Worm (Caenorhabditis elegans) whole organism, early embryonic: ENCODE data around the gene srv-22.

Experiments
- B0310.2 ChIP-seq: sonication (generic microtip); optimal IDR thresholded peaks from 2 replicates; lab custom pipeline; 2016; ENCODE audit warnings: mild to moderate bottlenecking, missing genetic modification characterization, missing compliant biosample characterization
- F13C5.2 ChIP-seq: sonication (generic microtip); optimal IDR thresholded peaks from 2 replicates; lab custom pipeline; 2017; ENCODE audit warnings: mild to moderate bottlenecking, missing genetic modification characterization, inconsistent platforms, missing compliant biosample characterization
- aly-1 ChIP-seq: sonication (generic microtip); optimal IDR thresholded peaks from 2 replicates; lab custom pipeline; 2016; ENCODE audit warnings: missing genetic modification characterization, missing compliant biosample characterization
- ama-1 ChIP-seq: fragments of 150-350 bp; optimal IDR thresholded peaks from 2 replicates; lab custom pipeline; 2014
- ceh-13 ChIP-seq: fragments of 200-800 bp; sonication (Bioruptor generic); optimal IDR thresholded peaks from 2 replicates; lab custom pipeline; 2018; ENCODE audit warnings: mild to moderate bottlenecking, missing genetic modification characterization, missing compliant biosample characterization
- flt-1 ChIP-seq: fragments of 200-800 bp; sonication (Bioruptor generic); IDR thresholded peaks from 2 replicates; pipeline ENCODE4 v1.3.6; 2022; ENCODE audit warnings: missing genetic modification characterization, missing compliant biosample characterization
- hmbx-1 ChIP-seq: sonication (generic microtip); optimal IDR thresholded peaks from 2 replicates; lab custom pipeline; 2016; ENCODE audit warnings: mild to moderate bottlenecking, missing genetic modification characterization, missing compliant biosample characterization
- hmg-4 ChIP-seq: fragments of 200-800 bp; sonication (Bioruptor generic); optimal IDR thresholded peaks from 2 replicates; lab custom pipeline; 2018; ENCODE audit warnings: mild to moderate bottlenecking, missing genetic modification characterization, missing compliant biosample characterization
- hnd-1 ChIP-seq: sonication (generic microtip); optimal IDR thresholded peaks from 2 replicates; lab custom pipeline; 2016; ENCODE audit warnings: missing genetic modification characterization, missing compliant biosample characterization
- scrt-1 ChIP-seq: fragments of 200-800 bp; sonication (Bioruptor generic); IDR thresholded peaks from 2 replicates; pipeline ENCODE4 v1.3.6; 2022; ENCODE audit warnings: missing genetic modification characterization, missing compliant biosample characterization
- tbx-37 ChIP-seq: fragments of 200-800 bp; sonication (Bioruptor generic); conservative IDR thresholded peaks from 2 replicates; pipeline ENCODE4 v1.3.6; 2022; ENCODE audit warnings: missing genetic modification reagents, missing genetic modification characterization, missing compliant biosample characterization

DNA sequence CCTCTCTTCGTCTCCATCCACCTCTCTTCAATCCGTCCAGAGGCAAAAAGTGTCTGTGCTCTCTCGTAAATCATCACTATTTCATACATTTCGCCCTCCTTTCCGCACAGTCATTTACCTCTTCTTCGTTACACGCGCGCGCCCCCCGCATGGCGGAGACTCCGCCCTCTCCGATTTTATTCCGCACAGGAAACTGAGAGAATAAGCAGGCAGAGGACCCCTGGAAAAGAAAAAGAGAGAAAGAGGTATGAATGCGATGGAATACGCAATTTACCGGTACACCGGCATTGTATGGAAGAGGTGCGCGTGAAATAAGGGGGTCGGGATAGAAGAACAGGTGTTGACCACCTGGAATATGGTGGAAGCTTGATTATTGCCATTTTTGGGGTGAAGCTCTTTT lies 19.0 kb downstream of the srv-22 start:
- peak; percentile 41 for TF ChIP-seq B0310.2
- TF ChIP-seq ama-1 (lab: Kevin White, UChicago), result no peak
- no peak for TF ChIP-seq flt-1 (GFP tag; lab: Robert Waterston, UW)
- TF ChIP-seq aly-1 (tag; lab: Kevin White, UChicago), result no peak
- no peak for TF ChIP-seq hmg-4 (GFP tag; lab: Kevin White, UChicago)
- TF ChIP-seq ceh-13, result no peak
- TF ChIP-seq hmbx-1 (tag; lab: Kevin White, UChicago), result no peak
- TF ChIP-seq F13C5.2 (tag; lab: Kevin White, UChicago), result no peak
- TF ChIP-seq scrt-1 (GFP tag; lab: Robert Waterston, UW), result 0 out of 2 replicates have a peak, but pooled peaks have one; percentile 33
- no peak for TF ChIP-seq hnd-1 (tag; lab: Kevin White, UChicago)
- no peak for TF ChIP-seq tbx-37 (GFP tag; lab: Robert Waterston, UW)
